Fruit fly (Drosophila melanogaster) whole organism, embryonic: ENCODE measurements around the gene CG45207.
A peak's percentile ranks its signal among the peaks of the same experiment; 100 is the strongest.

Experiments used
- Asciz ChIP-seq: fragments of 200-800 bp; sonication (Bioruptor generic); optimal IDR thresholded peaks from 2 replicates; lab custom pipeline; 2017; ENCODE audit warnings: missing biosample characterization, mild to moderate bottlenecking, missing genetic modification characterization, missing genetic modification reagents
- Atf6 ChIP-seq: fragments of 200-800 bp; sonication (Bioruptor generic); IDR thresholded peaks from 2 replicates; pipeline ENCODE4 v1.3.6; 2022; ENCODE audit warnings: missing biosample characterization, missing genetic modification characterization
- C15 ChIP-seq: fragments of 200-800 bp; sonication (Bioruptor generic); IDR thresholded peaks from 3 replicates; pipeline ENCODE4 v1.3.6; 2022; ENCODE audit warnings: missing biosample characterization, missing genetic modification characterization
- CG10267 ChIP-seq: fragments of 200-800 bp; sonication (Bioruptor generic); optimal IDR thresholded peaks from 2 replicates; lab custom pipeline; 2018; ENCODE audit warnings: missing biosample characterization, mild to moderate bottlenecking, missing genetic modification characterization, moderate library complexity
- CG12769 ChIP-seq: fragments of 200-800 bp; sonication (Bioruptor generic); optimal IDR thresholded peaks from 2 replicates; lab custom pipeline; 2019; ENCODE audit warnings: missing biosample characterization, mild to moderate bottlenecking, missing genetic modification characterization, moderate library complexity
- CG13775 ChIP-seq: fragments of 200-800 bp; sonication (Bioruptor generic); optimal IDR thresholded peaks from 3 replicates; lab custom pipeline; 2017; ENCODE audit warnings: missing biosample characterization, mild to moderate bottlenecking, missing genetic modification characterization
- CG14667 ChIP-seq: fragments of 200-800 bp; sonication (Bioruptor generic); IDR thresholded peaks from 2 replicates; pipeline ENCODE4 v1.3.6; 2022; ENCODE audit warnings: missing biosample characterization, missing genetic modification characterization
- CG16813 ChIP-seq: fragments of 200-800 bp; sonication (Bioruptor generic); IDR thresholded peaks from 3 replicates; pipeline ENCODE4 v1.3.6; 2022; ENCODE audit warnings: missing biosample characterization, missing genetic modification characterization; ENCODE audit not compliant: partially characterized antibody
- CG18619 ChIP-seq: fragments of 200-800 bp; sonication (Bioruptor generic); optimal IDR thresholded peaks from 3 replicates; lab custom pipeline; 2017; ENCODE audit warnings: missing biosample characterization, mild to moderate bottlenecking, missing genetic modification characterization
- CG2120 ChIP-seq: fragments of 200-800 bp; sonication (Bioruptor generic); optimal IDR thresholded peaks from 3 replicates; lab custom pipeline; 2016; ENCODE audit warnings: missing biosample characterization, missing genetic modification characterization
- CG2712 ChIP-seq: fragments of 200-800 bp; optimal IDR thresholded peaks from 3 replicates; lab custom pipeline; 2019; ENCODE audit warnings: missing biosample characterization, mild to moderate bottlenecking, missing genetic modification characterization, moderate library complexity
- CG31388 ChIP-seq: fragments of 200-800 bp; sonication (Bioruptor generic); optimal IDR thresholded peaks from 2 replicates; lab custom pipeline; 2016; ENCODE audit warnings: missing biosample characterization, missing genetic modification characterization
- CG32767 ChIP-seq: fragments of 200-800 bp; sonication (Bioruptor generic); IDR thresholded peaks from 2 replicates; pipeline ENCODE4 v1.3.6; 2022; ENCODE audit warnings: missing biosample characterization, missing genetic modification characterization
- CG3407 ChIP-seq: fragments of 200-800 bp; sonication (Bioruptor generic); optimal IDR thresholded peaks from 2 replicates; lab custom pipeline; 2018; ENCODE audit warnings: missing biosample characterization, mild to moderate bottlenecking, missing genetic modification characterization
- CG3995 ChIP-seq: fragments of 200-800 bp; sonication (Bioruptor generic); optimal IDR thresholded peaks from 3 replicates; lab custom pipeline; 2016; ENCODE audit warnings: missing biosample characterization, missing genetic modification characterization
- CG4360 ChIP-seq: fragments of 200-800 bp; sonication (Bioruptor generic); IDR thresholded peaks from 2 replicates; pipeline ENCODE4 v1.3.6; 2022; ENCODE audit warnings: missing biosample characterization, missing genetic modification characterization
- CG6654 ChIP-seq: fragments of 200-800 bp; sonication (Bioruptor generic); optimal IDR thresholded peaks from 2 replicates; lab custom pipeline; 2017; ENCODE audit warnings: missing biosample characterization, mild to moderate bottlenecking, missing genetic modification characterization
- CG6765 ChIP-seq: fragments of 200-800 bp; sonication (Bioruptor generic); optimal IDR thresholded peaks from 3 replicates; lab custom pipeline; 2017; ENCODE audit warnings: missing biosample characterization, mild to moderate bottlenecking, missing genetic modification characterization
- E2f2 ChIP-seq: fragments of 200-800 bp; sonication (Bioruptor generic); IDR thresholded peaks from 2 replicates; pipeline ENCODE4 v1.3.6; 2022; ENCODE audit warnings: missing biosample characterization, missing genetic modification characterization
- HHEX ChIP-seq: fragments of 200-800 bp; sonication (Bioruptor generic); optimal IDR thresholded peaks from 3 replicates; lab custom pipeline; 2017; ENCODE audit warnings: missing biosample characterization, mild to moderate bottlenecking, missing genetic modification characterization, missing genetic modification reagents
- Hr78 ChIP-seq, 2 experiments: fragments of 200-800 bp in 1 of 2; fragments of >200 bp in 1 of 2; sonication (Bioruptor generic) in 1 of 2; optimal IDR thresholded peaks; 2 replicates each; lab custom pipeline; 2017 to 2019; ENCODE audit warnings: missing biosample characterization in 2 of 2, missing genetic modification characterization in 2 of 2, mild to moderate bottlenecking in 1 of 2, moderate library complexity in 1 of 2
- Max ChIP-seq: fragments of 200-800 bp; sonication (Bioruptor generic); optimal IDR thresholded peaks from 2 replicates; lab custom pipeline; 2016; ENCODE audit warnings: missing biosample characterization, mild to moderate bottlenecking, missing genetic modification characterization
- Oli ChIP-seq: fragments of 200-800 bp; sonication (Bioruptor generic); optimal IDR thresholded peaks from 2 replicates; lab custom pipeline; 2018; ENCODE audit warnings: missing biosample characterization, mild to moderate bottlenecking, missing genetic modification characterization, moderate library complexity
- Optix ChIP-seq: fragments of 200-800 bp; sonication (Bioruptor generic); IDR thresholded peaks from 3 replicates; pipeline ENCODE4 v1.3.6; 2022; ENCODE audit warnings: missing biosample characterization, missing genetic modification characterization
- Ptx1 ChIP-seq: fragments of 200-800 bp; sonication (Bioruptor generic); IDR thresholded peaks from 2 replicates; pipeline ENCODE4 v1.3.6; 2022; ENCODE audit warnings: missing biosample characterization, missing genetic modification characterization
- Spps ChIP-seq: fragments of 200-800 bp; sonication (Bioruptor generic); optimal IDR thresholded peaks from 2 replicates; lab custom pipeline; 2018; ENCODE audit warnings: missing biosample characterization, mild to moderate bottlenecking, missing genetic modification characterization
- Ssrp ChIP-seq: fragments of 200-800 bp; sonication (Bioruptor generic); optimal IDR thresholded peaks from 2 replicates; lab custom pipeline; 2018; ENCODE audit warnings: missing biosample characterization, mild to moderate bottlenecking, missing genetic modification characterization, moderate library complexity
- Xbp1 ChIP-seq: fragments of 200-800 bp; sonication (Bioruptor generic); optimal IDR thresholded peaks from 3 replicates; lab custom pipeline; 2016; ENCODE audit warnings: missing biosample characterization, mild to moderate bottlenecking, missing genetic modification characterization
- al ChIP-seq: fragments of 200-800 bp; sonication (Bioruptor generic); IDR thresholded peaks from 2 replicates; pipeline ENCODE4 v1.3.6; 2022; ENCODE audit warnings: missing biosample characterization, missing genetic modification characterization
- ara ChIP-seq: fragments of 200-800 bp; sonication (Bioruptor generic); IDR thresholded peaks from 2 replicates; pipeline ENCODE4 v1.3.6; 2022; ENCODE audit warnings: missing biosample characterization, missing genetic modification characterization
- ato ChIP-seq: fragments of 200-800 bp; sonication (Bioruptor generic); IDR thresholded peaks from 2 replicates; pipeline ENCODE4 v1.3.6; 2022; ENCODE audit warnings: missing biosample characterization, missing genetic modification characterization; ENCODE audit not compliant: partially characterized antibody
- bab2 ChIP-seq: fragments of 200-800 bp; sonication (Bioruptor generic); optimal IDR thresholded peaks from 2 replicates; lab custom pipeline; 2016; ENCODE audit warnings: missing biosample characterization, missing genetic modification characterization
- ci ChIP-seq: fragments of 200-800 bp; sonication (Bioruptor generic); IDR thresholded peaks from 3 replicates; pipeline ENCODE4 v1.3.6; 2022; ENCODE audit warnings: missing biosample characterization, missing genetic modification characterization
- dpn ChIP-seq, 2 experiments: fragments of 200-800 bp; sonication (Bioruptor generic); optimal IDR thresholded peaks; 3 replicates each; lab custom pipeline; 2016; ENCODE audit warnings: missing biosample characterization in 2 of 2, missing genetic modification characterization in 2 of 2
- esg ChIP-seq: fragments of 200-800 bp; sonication (Bioruptor generic); conservative IDR thresholded peaks from 2 replicates; pipeline ENCODE4 v1.3.6; 2022; ENCODE audit warnings: missing biosample characterization, missing genetic modification characterization
- eyg ChIP-seq: fragments of 200-800 bp; sonication (Bioruptor generic); optimal IDR thresholded peaks from 3 replicates; lab custom pipeline; 2016; ENCODE audit warnings: missing biosample characterization, missing genetic modification characterization
- fd3F ChIP-seq: fragments of 200-800 bp; sonication (Bioruptor generic); optimal IDR thresholded peaks from 2 replicates; lab custom pipeline; 2018; ENCODE audit warnings: missing biosample characterization, mild to moderate bottlenecking, missing genetic modification characterization, moderate library complexity
- gcm2 ChIP-seq: fragments of 200-800 bp; sonication (Bioruptor generic); optimal IDR thresholded peaks from 2 replicates; lab custom pipeline; 2016; ENCODE audit warnings: missing biosample characterization, missing genetic modification characterization
- gem ChIP-seq: fragments of 200-800 bp; sonication (Bioruptor generic); optimal IDR thresholded peaks from 2 replicates; lab custom pipeline; 2019; ENCODE audit warnings: missing biosample characterization, mild to moderate bottlenecking, missing genetic modification characterization, moderate library complexity
- grau ChIP-seq: fragments of 200-800 bp; optimal IDR thresholded peaks from 3 replicates; lab custom pipeline; 2019; ENCODE audit warnings: missing biosample characterization, mild to moderate bottlenecking, missing genetic modification characterization, moderate library complexity
- mld ChIP-seq: fragments of 200-800 bp; sonication (Bioruptor generic); IDR thresholded peaks from 3 replicates; pipeline ENCODE4 v1.3.6; 2022; ENCODE audit warnings: missing biosample characterization, missing genetic modification characterization; ENCODE audit not compliant: partially characterized antibody
- odd ChIP-seq: fragments of 200-800 bp; sonication (Bioruptor generic); optimal IDR thresholded peaks from 2 replicates; lab custom pipeline; 2017; ENCODE audit warnings: missing biosample characterization, mild to moderate bottlenecking, missing genetic modification characterization
- pita ChIP-seq: fragments of 200-800 bp; sonication (Bioruptor generic); optimal IDR thresholded peaks from 2 replicates; lab custom pipeline; 2017; ENCODE audit warnings: missing biosample characterization, mild to moderate bottlenecking, missing genetic modification characterization
- sens-2 ChIP-seq: fragments of 200-800 bp; sonication (Bioruptor generic); IDR thresholded peaks from 2 replicates; pipeline ENCODE4 v1.3.6; 2022; ENCODE audit warnings: missing biosample characterization, missing genetic modification characterization
- ssp ChIP-seq: fragments of 200-800 bp; sonication (Bioruptor generic); IDR thresholded peaks from 2 replicates; pipeline ENCODE4 v1.3.6; 2022; ENCODE audit warnings: missing biosample characterization, missing genetic modification characterization
- tll ChIP-seq, 2 experiments: fragments of 200-800 bp in 1 of 2; fragments of >200 bp in 1 of 2; sonication (Bioruptor generic) in 1 of 2; optimal IDR thresholded peaks; 2 replicates each; lab custom pipeline; 2017 to 2019; ENCODE audit warnings: missing biosample characterization in 2 of 2, missing genetic modification characterization in 2 of 2, mild to moderate bottlenecking in 1 of 2, moderate library complexity in 1 of 2
- tna ChIP-seq: fragments of 200-800 bp; sonication (Bioruptor generic); IDR thresholded peaks from 2 replicates; pipeline ENCODE4 v1.3.6; 2022; ENCODE audit warnings: missing biosample characterization, missing genetic modification characterization; ENCODE audit not compliant: partially characterized antibody
- zf30C ChIP-seq: fragments of 200-800 bp; sonication (Bioruptor generic); optimal IDR thresholded peaks from 3 replicates; lab custom pipeline; 2018; ENCODE audit warnings: missing biosample characterization, mild to moderate bottlenecking, missing genetic modification characterization
- zfh2 ChIP-seq: fragments of 200-800 bp; sonication (Bioruptor generic); optimal IDR thresholded peaks from 2 replicates; lab custom pipeline; 2016; ENCODE audit warnings: missing biosample characterization, missing genetic modification characterization

The CG45207 gene

dm6 chr3R:15793372-15793802, 18.2 kb upstream of the CG45207 start, which contains the start of gene nsl1 (continued):
- TF ChIP-seq CG3407 (GFP tag; lab: Kevin White, UChicago) (no peak), CG6654 (GFP tag; lab: Kevin White, UChicago) (no peak), CG12769 (no peak), grau (tag; lab: Kevin White, UChicago) (peak; percentile 44), zf30C (GFP tag; lab: Kevin White, UChicago) (no peak), esg (GFP tag; lab: Robert Waterston, UW) (0 out of 2 replicates have a peak, but pooled peaks have one; percentile 6), CG6765 (GFP tag; lab: Kevin White, UChicago) (no peak), CG18619 (GFP tag; lab: Kevin White, UChicago) (no peak), ssp (no peak), Atf6 (GFP tag; lab: Robert Waterston, UW) (no peak), Oli (tag; lab: Kevin White, UChicago) (no peak), CG2120 (GFP tag; lab: Kevin White, UChicago) (peak; percentile 14), tll (GFP tag; optimal IDR thresholded peaks at IDR 0.05; lab: Kevin White, UChicago) (peak in 1 of 2 experiments; percentile 53), bab2 (GFP tag; lab: Kevin White, UChicago) (peak; percentile 48), HHEX (GFP tag; lab: Kevin White, UChicago) (no peak), al (0 out of 2 replicates have a peak, but pooled peaks have one; percentile 29), eyg (GFP tag; lab: Kevin White, UChicago) (no peak), mld (GFP tag; lab: Robert Waterston, UW) (peak; percentile 90), CG2712 (tag; lab: Kevin White, UChicago) (peak; percentile 74), tna (GFP tag; lab: Robert Waterston, UW) (peak; percentile 94), odd (GFP tag; lab: Kevin White, UChicago) (no peak), Max (GFP tag; lab: Kevin White, UChicago) (peak; percentile 41), CG10267 (tag; lab: Kevin White, UChicago) (peak; percentile 74), ci (GFP tag; lab: Robert Waterston, UW) (peak; percentile 53; the same call in 1 of the 3 replicates), Hr78 (GFP tag; optimal IDR thresholded peaks at IDR 0.05; lab: Kevin White, UChicago) (no peak), CG13775 (GFP tag; lab: Kevin White, UChicago) (peak; percentile 33), ato (GFP tag; lab: Robert Waterston, UW) (peak; percentile 93), CG31388 (GFP tag; lab: Kevin White, UChicago) (no peak), zfh2 (GFP tag; lab: Kevin White, UChicago) (peak; percentile 42), CG3995 (GFP tag; lab: Kevin White, UChicago) (peak; percentile 65), Optix (GFP tag; lab: Robert Waterston, UW) (peak; percentile 41; the same call in 1 of the 3 replicates), ara (peak; percentile 25; the same call in 1 of the 2 replicates), CG14667 (0 out of 2 replicates have a peak, but pooled peaks have one; percentile 11), CG16813 (GFP tag; lab: Robert Waterston, UW) (peak; percentile 98), dpn (GFP tag; optimal IDR thresholded peaks at IDR 0.05; lab: Kevin White, UChicago) (peak in 1 of 2 experiments; percentile 37), Ssrp (tag; lab: Kevin White, UChicago) (no peak), C15 (0 out of 3 replicates have a peak, but pooled peaks have one; percentile 7), gcm2 (no peak), sens-2 (GFP tag; lab: Robert Waterston, UW) (no peak), gem (peak; percentile 33), CG4360 (GFP tag; lab: Robert Waterston, UW) (no peak), fd3F (GFP tag; lab: Kevin White, UChicago) (no peak), Ptx1 (GFP tag; lab: Robert Waterston, UW) (peak; percentile 37; the same call in 1 of the 2 replicates), Asciz (no peak), E2f2 (peak; percentile 61), Xbp1 (peak; percentile 55), CG32767 (GFP tag; lab: Robert Waterston, UW) (peak; percentile 41; the same call in 1 of the 2 replicates), Spps (tag; lab: Kevin White, UChicago) (no peak), pita (GFP tag; lab: Kevin White, UChicago) (no peak)
